Fruit fly (Drosophila melanogaster): ENCODE data around the gene wgn.

The wgn gene

DNA sequence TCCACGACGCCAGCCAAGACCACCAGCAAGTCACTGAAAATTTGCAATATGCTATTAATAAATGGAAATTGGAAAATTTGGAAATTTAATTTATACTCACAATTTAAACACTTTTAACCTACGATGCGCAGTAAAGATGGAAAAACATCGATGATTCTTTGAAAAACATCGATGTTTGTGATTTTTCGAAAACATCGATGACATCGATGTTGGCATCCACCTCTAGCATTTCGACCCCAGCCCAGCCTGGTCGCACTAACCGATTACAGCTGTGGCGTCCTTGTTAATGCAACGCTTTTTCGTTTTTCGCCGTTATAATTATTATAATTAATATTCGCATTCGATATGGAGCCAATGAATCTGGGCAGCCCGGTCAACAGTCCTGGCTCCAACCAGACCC lies 13.3 kb upstream of the wgn start, which contains the start of gene Nup35 (continued):
- peak; percentile 38 for TF ChIP-seq CG8290 (GFP tag; optimal IDR thresholded peaks at IDR 0.05)
- peak; percentile 62 to 73 for TF ChIP-seq CG8290 (tag; optimal IDR thresholded peaks at IDR 0.05)
- no peak for TF ChIP-seq dmrt99B (tag; optimal IDR thresholded peaks at IDR 0.05)
- TF ChIP-seq D (optimal IDR thresholded peaks at IDR 0.05), result no peak
- no peak for TF ChIP-seq D (GFP tag; optimal IDR thresholded peaks at IDR 0.05)
- TF ChIP-seq CG10209 (GFP tag; optimal IDR thresholded peaks at IDR 0.05), result no peak
- TF ChIP-seq Bgb (GFP tag; IDR thresholded peaks at IDR 0.05; ENCODE audit: partially characterized antibody), result peak; percentile 77
- no peak for TF ChIP-seq trem (tag; optimal IDR thresholded peaks at IDR 0.05)
- no peak for TF ChIP-seq stc (GFP tag; IDR thresholded peaks at IDR 0.05)
- no peak for TF ChIP-seq CG1602 (GFP tag; optimal IDR thresholded peaks at IDR 0.05)
- no peak for TF ChIP-seq CG10565 (GFP tag; optimal IDR thresholded peaks at IDR 0.05)
- peak; percentile 56 for TF ChIP-seq ato (GFP tag; IDR thresholded peaks at IDR 0.05; ENCODE audit: partially characterized antibody)
- peak; percentile 70 for TF ChIP-seq CG14860 (GFP tag; IDR thresholded peaks at IDR 0.05; ENCODE audit: partially characterized antibody)
- no peak for TF ChIP-seq mam (GFP tag; optimal IDR thresholded peaks at IDR 0.05)
- no peak for TF ChIP-seq sima (GFP tag; optimal IDR thresholded peaks at IDR 0.05)
- TF ChIP-seq chinmo (GFP tag; IDR thresholded peaks at IDR 0.05; ENCODE audit: partially characterized antibody), result 0 out of 4 replicates have a peak, but pooled peaks have one; percentile 14
- no peak for TF ChIP-seq CG18619 (GFP tag; optimal IDR thresholded peaks at IDR 0.05)
- TF ChIP-seq wek (GFP tag; optimal IDR thresholded peaks at IDR 0.05), result no peak
- TF ChIP-seq esg (GFP tag; conservative IDR thresholded peaks at IDR 0.05), result no peak
- no peak for TF ChIP-seq CG14710 (tag; optimal IDR thresholded peaks at IDR 0.05)
- 0 out of 2 replicates have a peak, but pooled peaks have one; percentile 5 for TF ChIP-seq Rfx (GFP tag; IDR thresholded peaks at IDR 0.05)
- TF ChIP-seq mld (GFP tag; IDR thresholded peaks at IDR 0.05; ENCODE audit: partially characterized antibody), result peak; percentile 77
- peak; percentile 49 for TF ChIP-seq nerfin-2 (GFP tag; IDR thresholded peaks at IDR 0.05; ENCODE audit: partially characterized antibody)
- no peak for TF ChIP-seq unpg (GFP tag; optimal IDR thresholded peaks at IDR 0.05)
- no peak for TF ChIP-seq fu2 (GFP tag; optimal IDR thresholded peaks at IDR 0.05)
- TF ChIP-seq CG12769 (tag; optimal IDR thresholded peaks at IDR 0.05), result no peak
- no peak for TF ChIP-seq CG34376 (GFP tag; optimal IDR thresholded peaks at IDR 0.05)
- peak; percentile 72 for TF ChIP-seq CG34224 (GFP tag; IDR thresholded peaks at IDR 0.05; ENCODE audit: partially characterized antibody)
- TF ChIP-seq Doc3 (GFP tag; IDR thresholded peaks at IDR 0.05; ENCODE audit: partially characterized antibody), result peak; percentile 70
- TF ChIP-seq CG33213 (GFP tag; optimal IDR thresholded peaks at IDR 0.05), result no peak
- TF ChIP-seq Six4 (GFP tag; optimal IDR thresholded peaks at IDR 0.05), result no peak
- TF ChIP-seq MESR4 (GFP tag; optimal IDR thresholded peaks at IDR 0.05), result peak; percentile 48
- TF ChIP-seq Dfd (GFP tag; optimal IDR thresholded peaks at IDR 0.05), result no peak
- no peak for TF ChIP-seq lola (GFP tag; optimal IDR thresholded peaks at IDR 0.05)
- no peak for TF ChIP-seq Bdp1 (GFP tag; optimal IDR thresholded peaks at IDR 0.05)
- TF ChIP-seq CG2116 (GFP tag; optimal IDR thresholded peaks at IDR 0.05), result peak; percentile 65
- TF ChIP-seq CG13287 (GFP tag; IDR thresholded peaks at IDR 0.05; ENCODE audit: partially characterized antibody), result peak; percentile 75
- TF ChIP-seq CG7928 (GFP tag; optimal IDR thresholded peaks at IDR 0.05), result no peak
- TF ChIP-seq C15 (GFP tag; IDR thresholded peaks at IDR 0.05), result no peak
- TF ChIP-seq Sry-δ (GFP tag; optimal IDR thresholded peaks at IDR 0.05), result peak; percentile 77
- peak; percentile 77 for TF ChIP-seq Scr (GFP tag; IDR thresholded peaks at IDR 0.05; ENCODE audit: partially characterized antibody)
- no peak for TF ChIP-seq zf30C (GFP tag; optimal IDR thresholded peaks at IDR 0.05)
- TF ChIP-seq CG2889 (GFP tag; IDR thresholded peaks at IDR 0.05), result no peak
- TF ChIP-seq CG4730 (GFP tag; IDR thresholded peaks at IDR 0.05), result no peak
- TF ChIP-seq crp (GFP tag; optimal IDR thresholded peaks at IDR 0.05), result peak in 1 of 2 experiments; percentile 67
- no peak for TF ChIP-seq CG13775 (GFP tag; optimal IDR thresholded peaks at IDR 0.05)
- no peak for TF ChIP-seq Doc2 (GFP tag; IDR thresholded peaks at IDR 0.05)
- TF ChIP-seq row (GFP tag; IDR thresholded peaks at IDR 0.05), result peak; percentile 59
- no peak for TF ChIP-seq CG33557 (GFP tag; optimal IDR thresholded peaks at IDR 0.05)
- peak; percentile 60 for TF ChIP-seq gfzf (GFP tag; optimal IDR thresholded peaks at IDR 0.05)
